Fruit fly (Drosophila melanogaster): Measurements from ENCODE around the gene IntS11.

- TF ChIP-seq EcR (GFP tag; optimal IDR thresholded peaks at IDR 0.05) (peak; percentile 41), CG14655 (GFP tag; optimal IDR thresholded peaks at IDR 0.05) (no peak), gl (tag; optimal IDR thresholded peaks at IDR 0.05) (peak; percentile 9), CG8301 (tag; optimal IDR thresholded peaks at IDR 0.05) (no peak), rn (GFP tag; IDR thresholded peaks at IDR 0.05) (no peak), CG34367 (tag; optimal IDR thresholded peaks at IDR 0.05) (no peak), CG15710 (tag; optimal IDR thresholded peaks at IDR 0.05) (no peak), CG10348 (GFP tag; IDR thresholded peaks at IDR 0.05) (no peak)
These were observed 29.4 kb downstream of the IntS11 start for dm6 chr3R:29774360-29775193.
